Fruit fly (Drosophila melanogaster): ENCODE results near the gene CG9692.

The CG9692 gene

dm6 chr3L:16697069-16697468, 7.7 kb upstream of the CG9692 start (continued):
- TF ChIP-seq hkb (optimal IDR thresholded peaks at IDR 0.05) (no peak), hkb (GFP tag; IDR thresholded peaks at IDR 0.05) (peak; percentile 75), ab (GFP tag; optimal IDR thresholded peaks at IDR 0.05) (no peak), CG5953 (GFP tag; IDR thresholded peaks at IDR 0.05) (no peak), CG18764 (GFP tag; optimal IDR thresholded peaks at IDR 0.05) (peak; percentile 20), tgo (GFP tag; IDR thresholded peaks at IDR 0.05) (peak; percentile 61; the same call in 2 of the 3 replicates), eve (GFP tag; optimal IDR thresholded peaks at IDR 0.05) (no peak), CG6175 (GFP tag; IDR thresholded peaks at IDR 0.05) (no peak), nmo (GFP tag; optimal IDR thresholded peaks at IDR 0.05) (peak; percentile 53), exex (tag; optimal IDR thresholded peaks at IDR 0.05) (no peak), D19B (GFP tag; optimal IDR thresholded peaks at IDR 0.05) (no peak), grau (tag; optimal IDR thresholded peaks at IDR 0.05) (peak; percentile 55), h (optimal IDR thresholded peaks at IDR 0.05) (no peak), crc (GFP tag; optimal IDR thresholded peaks at IDR 0.05) (no peak), CG3726 (GFP tag; IDR thresholded peaks at IDR 0.05) (no peak), CG13894 (tag; optimal IDR thresholded peaks at IDR 0.05) (no peak), sr (GFP tag; IDR thresholded peaks at IDR 0.05) (no peak), CG17359 (tag; optimal IDR thresholded peaks at IDR 0.05) (peak; percentile 75), ap (GFP tag; IDR thresholded peaks at IDR 0.05) (no peak), dmrt99B (tag; optimal IDR thresholded peaks at IDR 0.05) (peak; percentile 71), Adf1 (GFP tag; IDR thresholded peaks at IDR 0.05) (no peak), emc (GFP tag; optimal IDR thresholded peaks at IDR 0.05) (no peak), CG10274 (GFP tag; optimal IDR thresholded peaks at IDR 0.05) (no peak), NfI (GFP tag; optimal IDR thresholded peaks at IDR 0.05) (no peak), CG8089 (GFP tag; optimal IDR thresholded peaks at IDR 0.05) (no peak), pros (GFP tag; optimal IDR thresholded peaks at IDR 0.05) (no peak), CG13123 (GFP tag; optimal IDR thresholded peaks at IDR 0.05) (no peak), slbo (GFP tag; IDR thresholded peaks at IDR 0.05) (peak; percentile 66), HmgD (GFP tag; optimal IDR thresholded peaks at IDR 0.05) (no peak), CG12236 (GFP tag; optimal IDR thresholded peaks at IDR 0.05) (no peak), crp (GFP tag; optimal IDR thresholded peaks at IDR 0.05) (no peak), peb (GFP tag; IDR thresholded peaks at IDR 0.05) (no peak), usp (GFP tag; optimal IDR thresholded peaks at IDR 0.05) (no peak), sisA (GFP tag; IDR thresholded peaks at IDR 0.05) (0 out of 2 replicates have a peak, but pooled peaks have one; percentile 21), yki (optimal IDR thresholded peaks at IDR 0.05) (no peak), Dip2 (GFP tag; IDR thresholded peaks at IDR 0.05) (no peak), Sox100B (GFP tag; optimal IDR thresholded peaks at IDR 0.05) (peak; percentile 53), CG10147 (GFP tag; optimal IDR thresholded peaks at IDR 0.05) (no peak), Sry-β (GFP tag; optimal IDR thresholded peaks at IDR 0.05) (no peak), fu2 (GFP tag; optimal IDR thresholded peaks at IDR 0.05) (no peak), Xbp1 (GFP tag; optimal IDR thresholded peaks at IDR 0.05) (peak; percentile 34), CG30403 (GFP tag; optimal IDR thresholded peaks at IDR 0.05) (peak; percentile 42), phol (tag; optimal IDR thresholded peaks at IDR 0.05) (peak; percentile 46), CG7372 (GFP tag; IDR thresholded peaks at IDR 0.05) (no peak), lov (optimal IDR thresholded peaks at IDR 0.05) (no peak), lov (GFP tag; IDR thresholded peaks at IDR 0.05) (no peak), CG13287 (GFP tag; IDR thresholded peaks at IDR 0.05; ENCODE audit: partially characterized antibody) (no peak), CG13775 (GFP tag; optimal IDR thresholded peaks at IDR 0.05) (no peak), Hmx (GFP tag; optimal IDR thresholded peaks at IDR 0.05) (no peak), Dip3 (GFP tag; optimal IDR thresholded peaks at IDR 0.05) (no peak), CG43689 (GFP tag; IDR thresholded peaks at IDR 0.05) (peak; percentile 35; the same call in 1 of the 2 replicates), gsb-n (tag; optimal IDR thresholded peaks at IDR 0.05) (peak; percentile 37), CG34422 (GFP tag; IDR thresholded peaks at IDR 0.05) (0 out of 3 replicates have a peak, but pooled peaks have one; percentile 38), Tbp (GFP tag; optimal IDR thresholded peaks at IDR 0.05) (no peak)

All from whole organism, embryonic.